Worm (Caenorhabditis elegans) whole organism, L4 larva: Measurements from ENCODE around the gene sptl-2.

Experiments
- F10B5.3 ChIP-seq: sonication (generic microtip); optimal IDR thresholded peaks from 2 replicates; lab custom pipeline; 2016; ENCODE audit warnings: mild to moderate bottlenecking, missing genetic modification characterization, missing compliant biosample characterization
- F37D6.2 ChIP-seq: sonication (generic microtip); optimal IDR thresholded peaks from 2 replicates; lab custom pipeline; 2016; ENCODE audit warnings: mild to moderate bottlenecking, missing genetic modification characterization, missing compliant biosample characterization
- R02D3.7 ChIP-seq: fragments of 150-350 bp; sonication (generic microtip); optimal IDR thresholded peaks from 3 replicates; lab custom pipeline; 2014; ENCODE audit warnings: missing biosample characterization, missing genetic modification characterization
- T26A8.4 ChIP-seq: fragments of 200-800 bp; sonication (Bioruptor generic); IDR thresholded peaks from 2 replicates; pipeline ENCODE4 v1.3.6; 2022; ENCODE audit warnings: missing genetic modification characterization, missing compliant biosample characterization
- aha-1 ChIP-seq: fragments of 150-350 bp; peaks from one replicate; lab custom pipeline; 2014; ENCODE audit warnings: missing biosample characterization, missing genetic modification characterization
- ama-1 ChIP-seq: fragments of 150-350 bp; optimal IDR thresholded peaks from 2 replicates; lab custom pipeline; 2014; ENCODE audit warnings: inconsistent platforms, mixed read lengths
- ceh-20 ChIP-seq: fragments of 200-800 bp; sonication (Bioruptor generic); IDR thresholded peaks from 2 replicates; pipeline ENCODE4 v1.3.6; 2022; ENCODE audit warnings: missing genetic modification reagents, missing genetic modification characterization, missing compliant biosample characterization
- ces-1 ChIP-seq: fragments of 150-350 bp; sonication (generic microtip); optimal IDR thresholded peaks from 4 replicates; lab custom pipeline; 2014; ENCODE audit warnings: missing biosample characterization, missing genetic modification reagents, missing genetic modification characterization
- daf-16 ChIP-seq, 3 experiments: sonication (generic microtip); optimal IDR thresholded peaks; 2 replicates each; lab custom pipeline; 2016 to 2017; ENCODE audit warnings: missing genetic modification characterization in 3 of 3, missing genetic modification reagents in 3 of 3, mild to moderate bottlenecking in 2 of 3, missing compliant biosample characterization in 2 of 3, missing biosample characterization in 1 of 3, moderate library complexity in 1 of 3
- daf-8 ChIP-seq: fragments of 200-800 bp; sonication (Bioruptor generic); IDR thresholded peaks from 2 replicates; pipeline ENCODE4 v1.3.6; 2022; ENCODE audit warnings: missing genetic modification characterization, missing compliant biosample characterization
- dmd-6 ChIP-seq: fragments of 200-800 bp; sonication (Bioruptor generic); IDR thresholded peaks from 2 replicates; pipeline ENCODE4 v1.3.6; 2022; ENCODE audit warnings: missing genetic modification reagents, missing genetic modification characterization, missing compliant biosample characterization
- dmd-9 ChIP-seq: fragments of 200-800 bp; sonication (Bioruptor generic); IDR thresholded peaks from 2 replicates; pipeline ENCODE4 v1.3.6; 2022; ENCODE audit warnings: missing genetic modification reagents, missing genetic modification characterization, missing compliant biosample characterization
- dve-1 ChIP-seq: sonication (generic microtip); optimal IDR thresholded peaks from 2 replicates; lab custom pipeline; 2017; ENCODE audit warnings: antibody characterized with exemption, mild to moderate bottlenecking, missing genetic modification characterization, missing compliant biosample characterization; ENCODE audit not compliant: insufficient read depth
- egl-27 ChIP-seq: sonication (generic microtip); optimal IDR thresholded peaks from 3 replicates; lab custom pipeline; 2017; ENCODE audit warnings: missing biosample characterization, missing genetic modification reagents, missing genetic modification characterization
- gei-8 ChIP-seq: fragments of 200-800 bp; sonication (Bioruptor generic); optimal IDR thresholded peaks from 2 replicates; lab custom pipeline; 2018; ENCODE audit warnings: mild to moderate bottlenecking, missing genetic modification characterization, missing compliant biosample characterization
- hlh-11 ChIP-seq: fragments of 200-800 bp; sonication (Bioruptor generic); optimal IDR thresholded peaks from 2 replicates; lab custom pipeline; 2018; ENCODE audit warnings: mild to moderate bottlenecking, missing genetic modification characterization, missing compliant biosample characterization
- hlh-30 ChIP-seq: sonication (generic microtip); optimal IDR thresholded peaks from 2 replicates; lab custom pipeline; 2017; ENCODE audit warnings: antibody characterized with exemption, mild to moderate bottlenecking, missing genetic modification characterization, missing compliant biosample characterization; ENCODE audit not compliant: insufficient read depth
- jun-1 ChIP-seq: fragments of 150-350 bp; optimal IDR thresholded peaks from 2 replicates; lab custom pipeline; 2014; ENCODE audit warnings: missing biosample characterization, missing genetic modification reagents, missing genetic modification characterization
- lin-39 ChIP-seq: fragments of 150-350 bp; optimal IDR thresholded peaks from 2 replicates; lab custom pipeline; 2014; ENCODE audit warnings: missing biosample characterization, missing genetic modification reagents, missing genetic modification characterization
- lsy-2 ChIP-seq, 2 experiments: fragments of 150-350 bp in 1 of 2; sonication (generic microtip) in 1 of 2; optimal IDR thresholded peaks; 2 replicates each; lab custom pipeline; 2014 to 2017; ENCODE audit warnings: missing biosample characterization in 2 of 2, missing genetic modification characterization in 2 of 2
- mdl-1 ChIP-seq, 2 experiments: fragments of 150-350 bp in 1 of 2; sonication (generic microtip) in 1 of 2; optimal IDR thresholded peaks; 2 replicates each; lab custom pipeline; 2014 to 2017; ENCODE audit warnings: missing biosample characterization in 2 of 2, missing genetic modification characterization in 2 of 2
- mep-1 ChIP-seq: fragments of 150-350 bp; sonication (generic microtip); optimal IDR thresholded peaks from 3 replicates; lab custom pipeline; 2014; ENCODE audit warnings: missing biosample characterization, missing genetic modification characterization
- mes-2 ChIP-seq: sonication (generic microtip); optimal IDR thresholded peaks from 2 replicates; lab custom pipeline; 2016; ENCODE audit warnings: missing genotype, mild to moderate bottlenecking, missing genetic modification characterization, missing compliant biosample characterization; ENCODE audit not compliant: poor library complexity, severe bottlenecking
- mxl-2 ChIP-seq: fragments of 200-800 bp; sonication (Bioruptor generic); conservative IDR thresholded peaks from 2 replicates; pipeline ENCODE4 v1.3.6; 2022; ENCODE audit warnings: missing genetic modification reagents, missing genetic modification characterization, missing compliant biosample characterization
- nhr-25 ChIP-seq: sonication (generic microtip); optimal IDR thresholded peaks from 2 replicates; lab custom pipeline; 2017; ENCODE audit warnings: missing genetic modification characterization, mild to moderate bottlenecking, missing compliant biosample characterization, antibody characterized with exemption, moderate library complexity, borderline replicate concordance; ENCODE audit not compliant: insufficient read depth
- nhr-28 ChIP-seq: fragments of 150-350 bp; optimal IDR thresholded peaks from 2 replicates; lab custom pipeline; 2014; ENCODE audit warnings: missing biosample characterization, missing genetic modification characterization
- nhr-41 ChIP-seq: fragments of 200-800 bp; sonication (Bioruptor generic); IDR thresholded peaks from 2 replicates; pipeline ENCODE4 v1.3.6; 2022; ENCODE audit warnings: missing genetic modification reagents, missing genetic modification characterization, missing compliant biosample characterization
- nhr-42 ChIP-seq: fragments of 200-800 bp; sonication (Bioruptor generic); IDR thresholded peaks from 2 replicates; pipeline ENCODE4 v1.3.6; 2022; ENCODE audit warnings: missing genetic modification characterization, missing compliant biosample characterization
- nhr-6 ChIP-seq: fragments of 150-350 bp; optimal IDR thresholded peaks from 2 replicates; lab custom pipeline; 2014; ENCODE audit warnings: missing biosample characterization, missing genetic modification characterization
- pha-4 ChIP-seq, 2 experiments: fragments of 150-350 bp in 1 of 2; fragments of 200-800 bp in 1 of 2; sonication (Bioruptor generic) in 1 of 2; IDR thresholded peaks in 1 of 2; optimal IDR thresholded peaks in 1 of 2; 2 replicates each; pipeline versions ENCODE4 v1.3.6 to Lab custom; 2014 to 2022; ENCODE audit warnings: missing genetic modification characterization in 2 of 2, missing genetic modification reagents in 2 of 2, missing biosample characterization in 1 of 2, missing compliant biosample characterization in 1 of 2
- php-3 ChIP-seq: fragments of 200-800 bp; sonication (Bioruptor generic); IDR thresholded peaks from 2 replicates; pipeline ENCODE4 v1.3.6; 2022; ENCODE audit warnings: missing genetic modification reagents, missing genetic modification characterization, missing compliant biosample characterization
- pqm-1 ChIP-seq: sonication (generic microtip); optimal IDR thresholded peaks from 2 replicates; lab custom pipeline; 2017; ENCODE audit warnings: missing biosample characterization, missing genetic modification characterization
- rbr-2 ChIP-seq: sonication (generic microtip); optimal IDR thresholded peaks from 2 replicates; lab custom pipeline; 2016; ENCODE audit warnings: missing genotype, missing genetic modification characterization, missing compliant biosample characterization
- sdz-12 ChIP-seq: fragments of 200-800 bp; sonication (Bioruptor generic); optimal IDR thresholded peaks from 2 replicates; lab custom pipeline; 2018; ENCODE audit warnings: mild to moderate bottlenecking, missing genetic modification characterization, missing compliant biosample characterization
- spr-1 ChIP-seq: sonication (generic microtip); optimal IDR thresholded peaks from 2 replicates; lab custom pipeline; 2016; ENCODE audit warnings: mild to moderate bottlenecking, missing genetic modification characterization, missing compliant biosample characterization
- zag-1 ChIP-seq: fragments of 150-350 bp; optimal IDR thresholded peaks from 2 replicates; lab custom pipeline; 2014; ENCODE audit warnings: missing biosample characterization, missing genetic modification characterization
- zfp-2 ChIP-seq: sonication (generic microtip); optimal IDR thresholded peaks from 2 replicates; lab custom pipeline; 2016; ENCODE audit warnings: mild to moderate bottlenecking, missing genetic modification characterization, missing compliant biosample characterization
- zfp-3 ChIP-seq: fragments of 200-800 bp; sonication (Bioruptor generic); conservative IDR thresholded peaks from 2 replicates; pipeline ENCODE4 v1.3.6; 2022; ENCODE audit warnings: missing genetic modification reagents, missing genetic modification characterization, missing compliant biosample characterization

The sptl-2 gene

DNA sequence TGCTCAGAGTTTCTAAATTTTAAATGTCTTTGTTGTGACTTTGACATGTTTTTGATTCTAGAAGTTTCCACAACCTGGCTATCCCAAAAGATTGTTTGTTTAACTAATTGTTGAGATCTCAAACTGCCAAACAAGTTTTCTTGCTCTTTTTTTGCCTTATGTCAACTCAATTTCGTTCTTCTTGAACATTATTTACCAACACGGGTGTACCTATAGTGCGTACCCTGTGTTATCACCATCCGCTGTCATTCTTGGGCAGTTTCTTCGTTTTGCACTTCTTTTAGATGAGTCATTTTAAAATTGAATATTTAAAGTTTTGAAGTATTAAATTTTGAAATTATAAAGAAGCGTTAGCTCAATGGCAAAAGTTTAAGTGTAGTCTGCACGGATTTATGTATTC, at the start of gene sptl-2:
Gene sptl-2, plus strand, starts transcription at position 280 of the 400 bp plus-strand sequence.
- TF ChIP-seq rbr-2 (tag; lab: Kevin White, UChicago) (no peak), ama-1 (lab: Kevin White, UChicago) (no peak), nhr-25 (tag; lab: Kevin White, UChicago) (no peak), ceh-20 (GFP tag; lab: Robert Waterston, UW) (no peak), spr-1 (no peak), T26A8.4 (GFP tag; lab: Robert Waterston, UW) (no peak), dmd-9 (GFP tag; lab: Robert Waterston, UW) (no peak), zfp-3 (GFP tag; lab: Robert Waterston, UW) (no peak), R02D3.7 (tag; lab: Kevin White, UChicago) (no peak), lin-39 (no peak), lsy-2 (tag; optimal IDR thresholded peaks at IDR 0.05; lab: Kevin White, UChicago) (no peak), dmd-6 (GFP tag; lab: Robert Waterston, UW) (peak; percentile 23), daf-16 (GFP tag; optimal IDR thresholded peaks at IDR 0.05; lab: Kevin White, UChicago) (no peak), daf-16 (tag; optimal IDR thresholded peaks at IDR 0.05; lab: Kevin White, UChicago) (peak; percentile 40), sdz-12 (GFP tag; lab: Kevin White, UChicago) (no peak), hlh-30 (tag; lab: Kevin White, UChicago) (no peak), nhr-28 (tag; lab: Kevin White, UChicago) (peak; percentile 59), nhr-42 (GFP tag; lab: Robert Waterston, UW) (no peak), pha-4 (GFP tag; IDR thresholded peaks at IDR 0.05; lab: Robert Waterston, UW) (no peak), pha-4 (tag; optimal IDR thresholded peaks at IDR 0.05; lab: Kevin White, UChicago) (no peak), mep-1 (tag; lab: Kevin White, UChicago) (peak; percentile 4), daf-8 (no peak), mes-2 (tag; lab: Kevin White, UChicago) (peak; percentile 8), dve-1 (tag; lab: Kevin White, UChicago) (peak; percentile 15), pqm-1 (peak; percentile 84)

DNA sequence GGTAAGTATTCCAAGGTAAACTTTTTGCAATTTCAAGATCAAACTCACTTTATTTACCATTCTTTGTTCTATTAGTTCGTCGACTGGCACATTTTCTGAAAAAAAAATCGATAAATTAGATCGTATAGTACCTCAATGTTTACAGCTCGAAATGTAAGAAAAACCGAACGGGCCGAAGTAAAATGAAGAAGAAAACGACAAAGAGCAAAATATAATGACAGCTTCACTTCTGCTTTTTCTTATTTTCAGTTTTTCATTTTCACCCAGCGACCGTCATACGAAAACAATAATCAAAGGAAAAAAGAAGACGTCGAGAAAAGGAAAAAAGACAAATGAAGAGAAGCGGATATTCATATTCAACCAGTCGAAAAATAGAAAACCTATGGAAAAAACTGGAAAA, 47.9 kb upstream of the sptl-2 start, which contains the start of gene che-7:
Gene che-7, minus strand, starts transcription at position 101 of the 400 bp plus-strand sequence.
- no peak for TF ChIP-seq ces-1
- TF ChIP-seq zfp-2 (tag; lab: Kevin White, UChicago): no peak
- TF ChIP-seq zag-1: no peak
- no peak for TF ChIP-seq hlh-11
- no peak for TF ChIP-seq mxl-2 (GFP tag; lab: Robert Waterston, UW)
- no peak for TF ChIP-seq egl-27
- no peak for TF ChIP-seq nhr-41
- no peak for TF ChIP-seq aha-1 (tag; lab: Kevin White, UChicago)
- no peak for TF ChIP-seq jun-1 (tag; lab: Kevin White, UChicago)
- no peak for TF ChIP-seq php-3 (GFP tag; lab: Robert Waterston, UW)
- no peak for TF ChIP-seq F37D6.2 (tag; lab: Kevin White, UChicago)
- TF ChIP-seq nhr-6 (tag; lab: Kevin White, UChicago): no peak

DNA sequence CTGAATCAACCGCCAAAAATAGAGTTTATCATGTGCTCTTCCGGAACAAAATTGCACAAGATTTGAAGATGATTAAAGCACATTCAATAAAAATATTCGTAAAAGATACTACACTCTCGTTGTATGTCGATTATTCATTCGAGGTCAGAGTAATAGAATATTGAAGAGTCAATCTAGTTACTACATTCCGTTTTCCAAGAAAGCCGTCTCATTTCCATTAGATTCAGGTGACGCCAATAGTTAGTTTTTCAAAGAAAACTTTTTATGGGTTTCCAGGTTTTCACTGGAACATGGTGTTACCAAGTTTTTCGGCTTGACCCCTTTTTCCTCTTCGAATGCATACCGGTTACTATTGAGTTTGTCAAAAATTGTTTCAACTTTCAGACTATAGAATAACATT, 46.5 kb upstream of the sptl-2 start:
- no peak for TF ChIP-seq lsy-2 (tag; optimal IDR thresholded peaks at IDR 0.05; lab: Kevin White, UChicago)
- TF ChIP-seq F10B5.3 (tag; lab: Kevin White, UChicago): no peak
- TF ChIP-seq dve-1 (tag; lab: Kevin White, UChicago): no peak
- TF ChIP-seq mdl-1 (tag; optimal IDR thresholded peaks at IDR 0.05; lab: Kevin White, UChicago): no peak
- TF ChIP-seq mes-2 (tag; lab: Kevin White, UChicago): no peak
- TF ChIP-seq gei-8 (GFP tag; lab: Kevin White, UChicago): no peak
- no peak for TF ChIP-seq zfp-3 (GFP tag; lab: Robert Waterston, UW)
- no peak for TF ChIP-seq zag-1
